Worm (Caenorhabditis elegans) whole organism, L2 larva: Measurements from ENCODE around the gene srsx-24.

Experiments used
- C34F6.9 ChIP-seq: fragments of 150-350 bp; optimal IDR thresholded peaks from 2 replicates; lab custom pipeline; 2014; ENCODE audit warnings: missing biosample characterization, missing genetic modification characterization
- R02D3.7 ChIP-seq: fragments of 150-350 bp; optimal IDR thresholded peaks from 2 replicates; lab custom pipeline; 2014; ENCODE audit warnings: missing biosample characterization, missing genetic modification characterization
- ZK546.5 ChIP-seq: sonication (generic microtip); optimal IDR thresholded peaks from 2 replicates; lab custom pipeline; 2017; ENCODE audit warnings: missing biosample characterization, missing genetic modification characterization
- aly-2 ChIP-seq: fragments of 150-350 bp; optimal IDR thresholded peaks from 2 replicates; lab custom pipeline; 2014; ENCODE audit warnings: missing biosample characterization, missing genetic modification characterization
- ama-1 ChIP-seq: fragments of 150-350 bp; optimal IDR thresholded peaks from 2 replicates; lab custom pipeline; 2018; ENCODE audit warnings: inconsistent platforms
- ceh-16 ChIP-seq: fragments of 150-350 bp; optimal IDR thresholded peaks from 2 replicates; lab custom pipeline; 2014; ENCODE audit warnings: missing biosample characterization, missing genetic modification characterization
- ceh-82 ChIP-seq: fragments of 150-350 bp; optimal IDR thresholded peaks from 2 replicates; lab custom pipeline; 2014; ENCODE audit warnings: missing biosample characterization, missing genetic modification characterization
- crh-2 ChIP-seq: sonication (generic microtip); optimal IDR thresholded peaks from 2 replicates; lab custom pipeline; 2017; ENCODE audit warnings: missing biosample characterization, missing genetic modification characterization
- dmd-4 ChIP-seq: sonication (generic microtip); optimal IDR thresholded peaks from 2 replicates; lab custom pipeline; 2017; ENCODE audit warnings: missing biosample characterization, missing genetic modification characterization
- egl-27 ChIP-seq: sonication (generic microtip); optimal IDR thresholded peaks from 3 replicates; lab custom pipeline; 2017; ENCODE audit warnings: missing biosample characterization, missing genetic modification reagents, missing genetic modification characterization
- elt-3 ChIP-seq: sonication (generic microtip); optimal IDR thresholded peaks from 2 replicates; lab custom pipeline; 2017; ENCODE audit warnings: missing biosample characterization, missing genetic modification characterization
- fos-1 ChIP-seq: fragments of 150-350 bp; optimal IDR thresholded peaks from 2 replicates; lab custom pipeline; 2014; ENCODE audit warnings: missing biosample characterization, missing genetic modification characterization
- gmeb-1 ChIP-seq: fragments of 150-350 bp; optimal IDR thresholded peaks from 2 replicates; lab custom pipeline; 2014; ENCODE audit warnings: missing biosample characterization, missing genetic modification characterization
- lin-11 ChIP-seq: fragments of 150-350 bp; sonication (generic microtip); optimal IDR thresholded peaks from 2 replicates; lab custom pipeline; 2014; ENCODE audit warnings: missing biosample characterization, missing genetic modification characterization, inconsistent platforms, mixed read lengths
- lin-13 ChIP-seq: fragments of 150-350 bp; optimal IDR thresholded peaks from 2 replicates; lab custom pipeline; 2014; ENCODE audit warnings: missing biosample characterization, missing genetic modification reagents, missing genetic modification characterization
- lin-39 ChIP-seq: fragments of 150-350 bp; optimal IDR thresholded peaks from 2 replicates; lab custom pipeline; 2014; ENCODE audit warnings: missing biosample characterization, missing genetic modification reagents, missing genetic modification characterization
- lsy-2 ChIP-seq, 2 experiments: fragments of 150-350 bp in 1 of 2; sonication (generic microtip) in 1 of 2; optimal IDR thresholded peaks; 2 replicates each; lab custom pipeline; 2014 to 2017; ENCODE audit warnings: missing biosample characterization in 2 of 2, missing genetic modification characterization in 2 of 2
- mab-5 ChIP-seq: fragments of 150-350 bp; optimal IDR thresholded peaks from 2 replicates; lab custom pipeline; 2014; ENCODE audit warnings: missing biosample characterization, missing genetic modification characterization
- mdl-1 ChIP-seq, 2 experiments: fragments of 150-350 bp in 1 of 2; sonication (generic microtip) in 1 of 2; optimal IDR thresholded peaks; 2 replicates each; lab custom pipeline; 2017; ENCODE audit warnings: missing biosample characterization in 2 of 2, missing genetic modification characterization in 2 of 2
- nhr-10 ChIP-seq: sonication (generic microtip); optimal IDR thresholded peaks from 2 replicates; lab custom pipeline; 2017; ENCODE audit warnings: missing biosample characterization, missing genetic modification characterization
- nhr-11 ChIP-seq: fragments of 150-350 bp; optimal IDR thresholded peaks from 2 replicates; lab custom pipeline; 2014; ENCODE audit warnings: missing biosample characterization, missing genetic modification characterization
- nhr-12 ChIP-seq: fragments of 150-350 bp; optimal IDR thresholded peaks from 2 replicates; lab custom pipeline; 2014; ENCODE audit warnings: missing biosample characterization, missing genetic modification characterization
- nhr-129 ChIP-seq: fragments of 150-350 bp; optimal IDR thresholded peaks from 2 replicates; lab custom pipeline; 2014; ENCODE audit warnings: missing biosample characterization, missing genetic modification characterization
- nhr-21 ChIP-seq: fragments of 150-350 bp; optimal IDR thresholded peaks from 2 replicates; lab custom pipeline; 2014; ENCODE audit warnings: missing biosample characterization, missing genetic modification characterization
- nhr-6 ChIP-seq: fragments of 150-350 bp; optimal IDR thresholded peaks from 2 replicates; lab custom pipeline; 2014; ENCODE audit warnings: missing biosample characterization, missing genetic modification characterization
- nhr-77 ChIP-seq: fragments of 150-350 bp; optimal IDR thresholded peaks from 2 replicates; lab custom pipeline; 2014; ENCODE audit warnings: missing biosample characterization, missing genetic modification characterization
- peb-1 ChIP-seq: fragments of 150-350 bp; optimal IDR thresholded peaks from 2 replicates; lab custom pipeline; 2014; ENCODE audit warnings: missing biosample characterization, missing genetic modification characterization
- sem-4 ChIP-seq: fragments of 150-350 bp; optimal IDR thresholded peaks from 2 replicates; lab custom pipeline; 2014; ENCODE audit warnings: missing biosample characterization, missing genetic modification reagents, missing genetic modification characterization
- skn-1 ChIP-seq: sonication (generic microtip); optimal IDR thresholded peaks from 2 replicates; lab custom pipeline; 2017; ENCODE audit warnings: missing biosample characterization, missing genetic modification characterization
- snpc-4 ChIP-seq: fragments of 150-350 bp; optimal IDR thresholded peaks from 2 replicates; lab custom pipeline; 2014; ENCODE audit warnings: missing biosample characterization, missing genetic modification characterization
- unc-39 ChIP-seq: fragments of 150-350 bp; optimal IDR thresholded peaks from 2 replicates; lab custom pipeline; 2014; ENCODE audit warnings: missing biosample characterization, missing genetic modification characterization
- unc-55 ChIP-seq: fragments of 150-350 bp; sonication (generic microtip); optimal IDR thresholded peaks from 3 replicates; lab custom pipeline; 2014; ENCODE audit warnings: missing biosample characterization, missing genetic modification reagents, missing genetic modification characterization
- unc-62 ChIP-seq: fragments of 150-350 bp; optimal IDR thresholded peaks from 2 replicates; lab custom pipeline; 2014; ENCODE audit warnings: missing biosample characterization, missing genetic modification reagents, missing genetic modification characterization
- zag-1 ChIP-seq: fragments of 150-350 bp; optimal IDR thresholded peaks from 2 replicates; lab custom pipeline; 2014; ENCODE audit warnings: missing biosample characterization, missing genetic modification characterization
- ztf-1 ChIP-seq: fragments of 200-800 bp; sonication (Bioruptor generic); conservative IDR thresholded peaks from 2 replicates; pipeline ENCODE4 v1.3.6; 2022; ENCODE audit warnings: missing genetic modification characterization, missing compliant biosample characterization
- ztf-11 ChIP-seq: sonication (generic microtip); optimal IDR thresholded peaks from 2 replicates; lab custom pipeline; 2017; ENCODE audit warnings: missing biosample characterization, missing genetic modification characterization
- ztf-4 ChIP-seq: fragments of 150-350 bp; optimal IDR thresholded peaks from 2 replicates; lab custom pipeline; 2014; ENCODE audit warnings: missing biosample characterization, missing genetic modification characterization

The srsx-24 gene

DNA sequence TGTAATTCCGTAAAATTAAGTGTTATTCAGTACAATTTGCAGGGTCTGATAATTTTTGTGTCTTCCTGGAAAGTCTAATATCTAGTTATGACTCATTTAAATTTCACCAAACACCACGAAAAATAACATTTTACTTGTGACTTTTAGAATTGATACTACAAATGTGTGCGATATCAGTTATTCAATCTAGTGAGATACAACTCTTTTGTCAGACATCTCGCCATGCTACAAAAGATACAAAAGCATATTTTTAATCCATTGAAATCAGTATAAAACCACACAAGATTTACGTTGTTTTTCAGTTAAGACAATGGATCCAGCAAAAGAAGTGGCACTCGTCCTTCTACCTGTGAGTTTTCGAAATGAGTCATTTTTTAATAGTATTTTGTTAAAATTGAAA is 5.2 kb downstream of the srsx-24 start, which contains the start of gene srx-56:
Gene srx-56 (plus strand): TSS at position 301 of the 400 bp plus-strand sequence.
- no peak for TF ChIP-seq unc-55 (GFP tag; lab: Kevin White, UChicago)
- no peak for TF ChIP-seq ztf-4 (tag; lab: Kevin White, UChicago)
- no peak for TF ChIP-seq mab-5 (tag; lab: Kevin White, UChicago)
- no peak for TF ChIP-seq snpc-4 (tag; lab: Kevin White, UChicago)
- no peak for TF ChIP-seq nhr-129 (tag; lab: Kevin White, UChicago)
- no peak for TF ChIP-seq egl-27 (tag; lab: Kevin White, UChicago)
- TF ChIP-seq lin-11, result no peak
- TF ChIP-seq ceh-16 (tag; lab: Kevin White, UChicago), result no peak
- TF ChIP-seq elt-3 (tag; lab: Kevin White, UChicago), result no peak
- no peak for TF ChIP-seq nhr-6 (tag; lab: Kevin White, UChicago)
- no peak for TF ChIP-seq nhr-77
- no peak for TF ChIP-seq sem-4 (tag; lab: Kevin White, UChicago)
- no peak for TF ChIP-seq nhr-11

DNA sequence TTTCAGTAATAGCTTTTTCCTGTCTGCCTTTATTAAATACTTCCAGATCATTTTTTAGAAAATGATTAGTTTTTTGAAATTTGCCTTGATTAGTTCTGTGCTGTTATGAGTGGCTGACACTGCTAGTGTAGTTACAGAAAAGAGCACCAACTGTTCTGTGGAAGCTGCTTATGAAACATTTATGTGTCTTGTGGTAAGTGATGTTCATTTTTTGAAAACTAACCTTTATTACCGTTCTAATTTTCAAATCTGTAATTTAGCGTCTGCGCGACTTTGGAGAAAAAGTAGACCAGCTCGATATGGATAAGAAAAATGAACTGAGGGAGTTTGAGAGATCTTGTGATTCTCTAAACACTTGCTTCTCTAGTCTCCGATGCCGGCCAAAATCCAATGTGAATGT is 9.7 kb downstream of the srsx-24 start, which contains the start of gene srj-14:
Gene srj-14 (plus strand): TSS at position 131 of the 400 bp plus-strand sequence.
- TF ChIP-seq fos-1 (tag; lab: Kevin White, UChicago) (no peak), unc-39 (no peak), zag-1 (tag; lab: Kevin White, UChicago) (no peak), nhr-10 (tag; lab: Kevin White, UChicago) (no peak), nhr-12 (tag; lab: Kevin White, UChicago) (no peak), lsy-2 (tag; optimal IDR thresholded peaks at IDR 0.05; lab: Kevin White, UChicago) (no peak), mdl-1 (tag; optimal IDR thresholded peaks at IDR 0.05; lab: Kevin White, UChicago) (no peak), lin-39 (tag; lab: Kevin White, UChicago) (no peak), ztf-11 (tag; lab: Kevin White, UChicago) (no peak), unc-62 (GFP tag; lab: Kevin White, UChicago) (no peak)

DNA sequence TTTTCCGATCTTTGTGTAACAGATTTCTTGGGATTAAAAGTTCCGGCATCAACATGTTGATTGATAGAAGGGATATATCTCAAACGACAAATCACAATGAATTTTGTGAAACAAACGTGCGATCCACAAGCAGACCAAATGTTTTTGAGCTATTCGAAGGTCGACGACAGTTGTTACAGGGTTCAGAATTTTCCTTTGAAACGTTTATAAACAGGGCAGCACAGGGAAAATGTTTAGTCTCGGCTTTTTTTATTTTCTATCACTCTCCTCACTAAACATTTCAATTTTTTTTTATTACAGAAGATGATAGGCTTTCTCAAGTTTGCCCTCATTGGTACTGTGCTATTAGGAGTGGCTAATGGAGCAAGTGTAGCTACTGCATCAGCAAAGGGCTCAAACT is 14.3 kb downstream of the srsx-24 start, which contains the start of gene exc-13:
Gene exc-13 (plus strand): TSS at position 301 of the 400 bp plus-strand sequence.
- TF ChIP-seq aly-2 (tag; lab: Kevin White, UChicago) (no peak), lin-13 (no peak), lin-11 (no peak), lin-39 (tag; lab: Kevin White, UChicago) (no peak), gmeb-1 (tag; lab: Kevin White, UChicago) (no peak), nhr-12 (tag; lab: Kevin White, UChicago) (no peak), snpc-4 (tag; lab: Kevin White, UChicago) (no peak), peb-1 (no peak), crh-2 (no peak), unc-55 (GFP tag; lab: Kevin White, UChicago) (no peak), dmd-4 (tag; lab: Kevin White, UChicago) (no peak), nhr-10 (tag; lab: Kevin White, UChicago) (no peak), skn-1 (tag; lab: Kevin White, UChicago) (no peak)

DNA sequence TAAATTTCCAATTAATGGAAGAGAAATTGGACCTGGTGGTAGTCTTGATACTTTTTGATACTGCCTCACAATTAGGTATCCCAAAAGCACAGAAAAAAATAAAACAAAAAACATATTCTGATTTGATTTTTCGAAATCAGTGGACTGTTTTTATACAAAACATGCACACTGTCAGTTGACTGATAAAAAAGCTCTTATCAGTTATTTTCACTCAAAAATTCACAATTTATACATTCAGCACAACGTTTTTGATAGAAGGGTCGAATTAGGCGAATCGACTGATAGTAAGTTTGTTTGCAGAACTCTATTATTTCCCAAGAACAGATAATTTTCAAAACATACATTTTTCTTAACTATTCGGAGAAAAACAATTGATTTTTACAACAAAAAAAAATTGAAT is 15.2 kb downstream of the srsx-24 start, which contains the start of gene cyp-35A2:
Gene cyp-35A2 (minus strand): TSS at position 124 of the 400 bp plus-strand sequence.
- TF ChIP-seq zag-1 (tag; lab: Kevin White, UChicago) (no peak), egl-27 (tag; lab: Kevin White, UChicago) (no peak), C34F6.9 (tag; lab: Kevin White, UChicago) (no peak), ztf-11 (tag; lab: Kevin White, UChicago) (no peak), sem-4 (tag; lab: Kevin White, UChicago) (no peak), fos-1 (tag; lab: Kevin White, UChicago) (peak; percentile 67), gmeb-1 (tag; lab: Kevin White, UChicago) (peak; percentile 27), ceh-82 (tag; lab: Kevin White, UChicago) (no peak)

ce11 chrV:7361673-7362072 is 17.6 kb downstream of the srsx-24 start, which contains the start of gene cyp-35A1:
Gene cyp-35A1 (minus strand): TSS chrV:7361773.
- TF ChIP-seq nhr-10 (tag; lab: Kevin White, UChicago), result no peak
- no peak for TF ChIP-seq nhr-129 (tag; lab: Kevin White, UChicago)

ce11 chrV:7357132-7357531 is 22.2 kb downstream of the srsx-24 start, which contains the start of gene C03G6.6:
Gene C03G6.6 (plus strand): TSS chrV:7357432.
- TF ChIP-seq unc-55 (GFP tag; lab: Kevin White, UChicago) (no peak), ama-1 (lab: Kevin White, UChicago) (no peak), nhr-21 (tag; lab: Kevin White, UChicago) (no peak), R02D3.7 (tag; lab: Kevin White, UChicago) (no peak), ZK546.5 (tag; lab: Kevin White, UChicago) (no peak), ztf-1 (GFP tag; lab: Robert Waterston, UW) (no peak)
